Fruit fly (Drosophila melanogaster) Kc167 (cell line): Measurements from ENCODE around the gene PGRP-SB1.

Source experiments
- Myc ChIP-seq: fragments of >200 bp; optimal IDR thresholded peaks from 2 replicates; lab custom pipeline; 2017; ENCODE audit warnings: missing external identifiers
- Sin3A ChIP-seq: fragments of >200 bp; optimal IDR thresholded peaks from 2 replicates; lab custom pipeline; 2018; ENCODE audit warnings: missing external identifiers
- h ChIP-seq: fragments of >200 bp; optimal IDR thresholded peaks from 3 replicates; lab custom pipeline; 2018; ENCODE audit warnings: missing external identifiers
- insv ChIP-seq: fragments of >200 bp; optimal IDR thresholded peaks from 3 replicates; lab custom pipeline; 2018; ENCODE audit warnings: missing external identifiers
- psq ChIP-seq: fragments of >200 bp; optimal IDR thresholded peaks from 2 replicates; lab custom pipeline; 2017; ENCODE audit warnings: missing external identifiers
- ttk ChIP-seq: sonication (Bioruptor generic); optimal IDR thresholded peaks from 2 replicates; lab custom pipeline; 2017; ENCODE audit warnings: missing external identifiers

PGRP-SB1 gene

dm6 chr3L:16682371-16682770 is 45.4 kb downstream of the PGRP-SB1 start:
- TF ChIP-seq ttk: no peak
- no peak for TF ChIP-seq Sin3A (lab: Kevin White, UChicago)
- no peak for TF ChIP-seq h (lab: Kevin White, UChicago)
- TF ChIP-seq psq (lab: Kevin White, UChicago): no peak
- no peak for TF ChIP-seq Myc
- TF ChIP-seq insv (lab: Kevin White, UChicago): no peak

dm6 chr3L:16679492-16680120 is 48.2 kb downstream of the PGRP-SB1 start:
- no peak for TF ChIP-seq Myc
- TF ChIP-seq h (lab: Kevin White, UChicago): no peak
- TF ChIP-seq Sin3A (lab: Kevin White, UChicago): no peak
- no peak for TF ChIP-seq psq (lab: Kevin White, UChicago)
